Fruit fly (Drosophila melanogaster): ENCODE measurements around the gene CG18048.

CG18048 gene

DNA sequence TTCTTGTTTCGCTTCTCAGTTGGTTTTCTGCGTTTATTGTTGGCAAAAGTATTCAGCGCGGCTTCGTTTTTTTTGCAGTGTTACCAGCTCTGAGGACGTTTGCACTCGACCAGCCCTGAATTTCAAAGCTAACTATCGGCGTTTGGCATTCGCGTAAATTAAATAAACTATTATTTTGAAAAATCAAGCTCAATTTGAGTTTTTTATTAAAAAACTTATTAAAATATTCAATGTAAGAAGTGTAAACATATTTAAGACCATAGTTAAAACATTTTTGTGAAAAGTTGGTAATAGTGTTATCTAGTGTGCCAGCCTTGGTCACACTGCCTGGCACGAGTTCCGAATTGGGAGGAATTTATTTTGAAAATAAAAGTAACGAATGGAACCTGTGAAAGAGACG lies at the start of gene CG18048, which contains the start of gene SmD2:
TSS of gene CG18048 (plus strand) at position 298 of the 400 bp plus-strand sequence.
TSS of gene SmD2 (minus strand) at position 98 of the 400 bp plus-strand sequence.
- peak; percentile 43 for TF ChIP-seq CG17801 (GFP tag; optimal IDR thresholded peaks at IDR 0.05; ENCODE audit: partially characterized antibody)

DNA sequence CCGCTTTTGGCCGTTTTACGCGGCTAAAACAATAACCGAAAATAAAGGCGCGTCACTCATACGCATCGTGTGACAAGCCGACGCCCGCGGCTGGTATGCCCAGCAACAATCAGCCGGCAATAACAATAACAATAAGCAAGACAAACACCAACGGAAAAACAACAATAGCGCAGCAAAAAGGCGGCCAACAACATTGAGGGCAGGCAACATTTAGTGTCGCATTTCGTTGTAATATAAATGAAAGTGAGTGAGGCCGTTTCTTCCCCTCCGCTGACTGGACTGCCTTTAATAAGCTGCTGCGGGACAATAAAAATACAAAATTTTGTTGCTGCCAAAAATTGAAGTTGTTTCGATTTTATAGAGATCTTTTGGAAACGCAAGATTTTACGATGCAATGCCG lies 48.7 kb upstream of the CG18048 start:
- no peak for TF ChIP-seq CG17801 (GFP tag; optimal IDR thresholded peaks at IDR 0.05; ENCODE audit: partially characterized antibody)

DNA sequence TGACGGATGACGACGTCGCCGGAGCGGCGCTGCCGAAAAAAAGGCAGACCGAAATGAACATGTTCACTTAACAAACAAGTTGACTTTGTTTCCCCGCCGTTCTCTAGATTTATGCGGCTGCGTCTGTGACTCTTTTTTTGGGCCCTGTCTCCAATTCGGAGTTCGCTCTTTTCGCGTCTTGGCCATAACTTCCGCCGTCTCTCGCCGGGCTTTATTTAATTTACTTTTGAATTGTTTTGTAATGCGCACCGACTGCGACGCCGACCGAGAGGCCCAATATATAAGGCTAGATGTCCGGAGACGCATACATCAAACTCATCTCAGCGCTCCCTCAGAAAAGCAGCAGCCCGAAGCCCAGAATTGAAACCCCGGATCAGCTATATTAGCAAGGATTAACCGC lies 47.1 kb upstream of the CG18048 start, which contains the start of gene Osi14:
TSS of gene Osi14 (plus strand) at position 301 of the 400 bp plus-strand sequence.
- no peak for TF ChIP-seq CG17801 (GFP tag; optimal IDR thresholded peaks at IDR 0.05; ENCODE audit: partially characterized antibody)

DNA sequence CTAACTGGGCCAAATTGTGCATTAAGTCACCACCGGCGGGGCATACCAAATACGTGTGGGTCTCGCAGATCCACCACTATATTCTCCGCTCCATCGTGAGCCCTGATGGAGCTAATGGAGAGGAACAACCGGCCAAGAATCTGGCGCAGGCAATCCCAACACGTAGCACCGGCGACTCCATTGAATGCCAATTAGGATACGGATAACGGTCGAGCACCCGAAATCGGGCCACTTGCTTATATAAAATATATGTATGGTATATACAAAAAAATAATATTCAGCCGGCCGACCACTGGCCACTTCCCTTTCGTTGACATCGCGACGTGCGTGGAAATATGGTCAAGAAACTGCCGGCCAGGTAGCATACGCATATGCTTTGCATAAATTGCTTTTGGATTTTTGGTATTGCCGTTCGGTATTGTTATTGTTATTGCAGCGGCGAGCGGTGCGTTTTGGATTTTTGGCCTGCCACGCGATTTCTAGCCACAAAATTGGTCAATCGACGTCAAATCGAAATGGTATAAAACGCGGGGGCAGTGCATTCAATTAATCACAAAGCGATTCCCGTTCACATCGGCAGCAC lies 44.6 kb upstream of the CG18048 start, which contains the start of gene Osi15:
TSS of gene Osi15 (plus strand) at position 548 of the 583 bp plus-strand sequence.
- TF ChIP-seq CG17801 (GFP tag; optimal IDR thresholded peaks at IDR 0.05; ENCODE audit: partially characterized antibody), result no peak

DNA sequence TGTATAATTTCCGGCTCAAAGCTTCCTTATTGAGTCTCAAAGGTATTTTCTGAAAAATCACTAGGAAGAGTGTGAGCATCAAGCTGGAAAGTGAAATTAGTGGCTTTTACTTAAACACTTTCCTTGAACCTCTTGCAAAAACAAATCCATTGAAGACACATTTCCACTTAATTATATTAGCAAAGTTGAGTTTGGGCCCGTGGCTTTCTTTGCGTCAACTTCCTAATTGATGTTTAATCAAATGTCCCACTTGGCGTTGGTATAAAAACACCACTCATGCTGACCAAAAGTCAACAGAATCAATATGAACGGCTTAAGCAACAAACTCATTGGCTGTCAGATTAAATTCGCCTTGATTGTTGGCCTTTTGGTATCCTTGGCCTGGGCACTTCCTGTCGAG lies 42.2 kb upstream of the CG18048 start, which contains the start of gene CG46396:
TSS of gene CG46396 (plus strand) at position 301 of the 400 bp plus-strand sequence.
- no peak for TF ChIP-seq CG17801 (GFP tag; optimal IDR thresholded peaks at IDR 0.05; ENCODE audit: partially characterized antibody)

DNA sequence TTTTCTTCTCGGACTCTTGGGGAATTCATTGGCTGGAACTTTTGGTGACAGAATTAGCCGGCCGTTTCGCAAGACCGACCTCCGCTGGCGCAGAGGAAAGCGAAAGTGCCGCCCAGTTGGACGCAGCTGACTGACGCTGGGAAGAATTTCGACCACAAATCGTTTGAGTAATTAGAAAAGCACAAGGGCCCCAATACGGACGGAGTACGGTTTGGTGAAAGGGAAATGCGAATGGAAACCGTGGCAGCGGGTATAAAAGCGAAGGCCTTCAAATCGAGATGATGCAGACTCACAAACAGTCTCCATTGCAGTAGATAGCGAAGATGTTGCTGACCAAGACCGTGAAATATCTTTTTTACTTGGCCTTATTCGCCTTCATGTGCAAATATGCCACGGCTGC lies 41.0 kb upstream of the CG18048 start, which contains the start of gene Osi16:
TSS of gene Osi16 (plus strand) at position 301 of the 400 bp plus-strand sequence.
- no peak for TF ChIP-seq CG17801 (GFP tag; optimal IDR thresholded peaks at IDR 0.05; ENCODE audit: partially characterized antibody)

DNA sequence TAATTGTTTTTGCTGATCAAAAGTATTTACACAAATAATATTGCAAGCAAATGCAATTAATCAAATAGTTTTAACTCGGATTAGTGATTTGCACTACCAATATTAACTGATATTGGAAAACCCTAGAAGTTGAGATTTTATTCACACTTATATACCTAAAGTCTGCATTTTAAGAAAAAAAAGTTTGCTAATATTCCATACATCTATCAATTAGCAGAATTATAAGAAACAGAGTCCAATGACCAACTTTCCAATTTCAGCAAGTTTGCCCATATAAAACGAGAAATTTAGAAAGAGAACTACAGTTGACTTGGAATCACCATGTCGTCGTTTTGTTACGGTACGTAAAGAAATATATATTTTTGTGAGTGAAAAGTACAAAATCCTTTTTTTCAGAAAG lies 39.3 kb upstream of the CG18048 start, which contains the start of gene CG46026:
TSS of gene CG46026 (plus strand) at position 301 of the 400 bp plus-strand sequence.
- no peak for TF ChIP-seq CG17801 (GFP tag; optimal IDR thresholded peaks at IDR 0.05; ENCODE audit: partially characterized antibody)

DNA sequence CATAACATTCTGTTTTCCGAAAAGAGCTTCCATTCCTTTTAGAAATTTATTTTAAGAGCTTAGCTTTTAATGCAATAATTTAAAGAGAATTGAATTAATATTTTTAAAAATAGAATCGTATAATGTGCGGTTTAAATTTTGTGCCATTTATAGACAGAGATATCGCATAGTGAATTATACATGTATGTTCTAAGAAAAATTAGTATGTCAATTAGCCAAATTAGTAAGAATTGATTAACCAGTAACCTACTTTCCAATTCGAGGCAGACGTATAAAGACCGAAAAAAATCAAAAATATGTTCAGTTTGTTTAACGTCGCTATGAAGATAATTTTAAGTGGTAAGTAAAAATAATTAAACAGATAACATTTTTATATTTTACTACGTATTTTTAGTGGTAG lies 36.2 kb upstream of the CG18048 start, which contains the start of gene CG31560:
TSS of gene CG31560 (plus strand) at position 301 of the 400 bp plus-strand sequence.
- no peak for TF ChIP-seq CG17801 (GFP tag; optimal IDR thresholded peaks at IDR 0.05; ENCODE audit: partially characterized antibody)

DNA sequence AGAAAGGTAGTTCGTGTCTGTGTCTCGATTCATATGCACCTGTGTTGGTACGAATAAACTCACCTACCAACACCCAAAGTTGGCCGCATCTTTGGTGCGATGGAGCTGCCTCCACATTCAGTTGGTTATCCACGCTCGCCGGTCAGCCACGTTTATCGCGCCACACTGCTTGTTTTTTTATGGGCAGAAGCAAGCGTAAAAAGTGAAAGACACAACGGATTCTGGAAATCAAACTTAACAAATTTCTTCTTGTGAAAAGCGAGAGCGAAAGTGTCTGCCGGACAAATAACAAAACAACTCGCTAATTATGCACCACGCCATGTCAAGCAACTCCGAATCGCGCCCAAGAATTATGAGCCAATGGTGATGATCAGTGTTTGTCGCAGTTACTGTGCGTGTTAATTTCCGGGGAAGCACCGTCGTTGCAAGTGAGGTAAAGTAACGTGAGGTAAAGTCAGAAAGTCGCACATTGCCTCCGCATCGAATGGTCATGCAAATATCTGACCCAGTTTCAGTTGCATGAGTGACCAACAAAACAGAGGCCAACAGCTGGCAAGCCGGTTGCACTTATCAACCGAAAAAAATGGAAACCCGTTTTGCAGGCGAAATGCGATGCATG lies 34.2 kb upstream of the CG18048 start, which contains the start of gene Osi17:
TSS of gene Osi17 (plus strand) at position 132 of the 619 bp plus-strand sequence.
- no peak for TF ChIP-seq CG17801 (GFP tag; optimal IDR thresholded peaks at IDR 0.05; ENCODE audit: partially characterized antibody)

DNA sequence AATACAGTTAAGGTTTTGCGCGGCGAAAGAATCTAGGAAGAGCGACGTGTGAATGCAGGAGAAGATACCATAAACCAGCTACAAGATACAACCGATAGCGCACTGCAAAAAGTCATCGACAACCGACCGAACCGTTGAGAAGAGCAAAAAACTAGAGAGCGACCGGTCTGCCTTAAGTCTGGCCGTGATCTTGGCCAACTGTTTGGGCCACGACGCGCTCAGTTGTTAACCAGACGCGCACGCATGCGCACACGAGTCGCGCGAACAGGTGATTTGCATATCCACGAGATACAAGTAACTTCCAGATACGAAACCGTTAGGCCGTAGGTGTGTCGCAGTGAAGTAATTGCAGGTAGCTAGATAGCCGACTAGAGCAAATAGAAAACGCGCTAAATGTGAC lies 30.8 kb upstream of the CG18048 start:
- TF ChIP-seq CG17801 (GFP tag; optimal IDR thresholded peaks at IDR 0.05; ENCODE audit: partially characterized antibody), result no peak

DNA sequence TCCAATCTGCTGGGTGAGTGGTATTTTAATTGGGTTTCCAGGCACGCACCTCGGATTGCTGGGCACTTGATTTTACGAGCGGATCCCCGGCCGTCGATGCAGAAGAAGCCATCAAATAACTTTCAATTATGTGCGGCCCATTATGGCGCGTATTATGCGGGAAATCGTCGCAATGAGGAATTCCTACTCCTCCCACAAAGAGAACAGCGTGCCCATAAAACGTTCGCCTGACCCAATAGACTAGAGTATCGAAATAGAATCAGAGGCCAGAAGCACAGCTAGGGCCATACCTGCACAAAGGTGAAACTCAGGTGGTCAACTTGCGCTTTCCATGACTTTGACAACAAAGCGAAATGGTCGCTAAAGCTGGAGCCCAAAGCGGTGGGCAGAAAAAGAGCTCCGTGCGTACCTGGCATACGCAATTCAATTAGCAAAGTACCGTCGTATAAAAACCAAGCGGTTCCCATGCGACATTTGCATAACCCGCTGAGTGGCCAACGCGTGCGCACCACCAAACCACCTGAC lies 16.1 kb upstream of the CG18048 start, which contains the start of gene Osi18:
TSS of gene Osi18 (plus strand) at position 475 of the 525 bp plus-strand sequence.
- no peak for TF ChIP-seq CG17801 (GFP tag; optimal IDR thresholded peaks at IDR 0.05; ENCODE audit: partially characterized antibody)

DNA sequence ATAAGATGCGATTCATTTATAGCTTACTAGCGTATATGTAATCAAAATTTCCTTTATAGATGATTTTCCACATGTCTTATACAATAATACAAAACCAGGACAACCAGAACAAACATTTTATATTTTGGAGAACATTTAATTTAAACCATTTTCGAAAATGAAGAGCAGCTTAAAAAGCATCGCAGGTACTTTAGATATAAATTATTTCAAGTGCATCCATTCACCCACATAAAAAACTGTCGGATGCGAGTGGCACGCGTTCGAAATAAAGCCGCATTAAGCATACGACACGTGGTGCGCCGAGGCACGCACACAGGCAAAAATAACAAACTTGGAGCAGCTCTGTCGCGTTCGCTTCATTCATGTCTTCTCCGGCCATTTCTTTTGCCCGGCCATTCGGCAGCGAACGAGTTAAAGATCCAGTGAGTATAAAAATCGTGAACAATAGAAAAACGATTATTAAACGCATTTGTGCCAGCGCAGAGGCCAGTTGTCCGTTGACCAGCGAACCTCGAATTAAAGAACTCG lies 10.9 kb upstream of the CG18048 start, which contains the start of gene Osi19:
TSS of gene Osi19 (plus strand) at position 457 of the 528 bp plus-strand sequence.
- no peak for TF ChIP-seq CG17801 (GFP tag; optimal IDR thresholded peaks at IDR 0.05; ENCODE audit: partially characterized antibody)

DNA sequence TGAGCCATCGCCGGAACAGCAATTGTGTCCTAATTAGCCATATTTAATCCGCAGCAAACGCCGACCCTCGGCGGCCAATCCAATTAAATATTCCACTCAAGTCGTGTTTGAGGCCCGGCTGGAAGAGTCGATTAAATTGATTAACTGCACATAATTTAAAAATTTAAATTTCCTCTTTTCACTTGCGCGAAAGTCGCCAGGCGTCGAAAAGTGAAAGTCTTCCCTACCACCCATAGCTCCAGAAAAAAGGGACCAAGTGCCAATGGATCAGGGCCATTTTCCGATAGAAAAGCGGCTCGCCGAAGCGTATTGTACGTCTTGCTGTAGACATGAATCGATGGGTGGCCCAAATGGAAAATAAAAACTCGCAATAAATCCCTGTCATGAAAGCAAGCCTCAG lies 8.5 kb upstream of the CG18048 start:
- TF ChIP-seq CG17801 (GFP tag; optimal IDR thresholded peaks at IDR 0.05; ENCODE audit: partially characterized antibody), result no peak

DNA sequence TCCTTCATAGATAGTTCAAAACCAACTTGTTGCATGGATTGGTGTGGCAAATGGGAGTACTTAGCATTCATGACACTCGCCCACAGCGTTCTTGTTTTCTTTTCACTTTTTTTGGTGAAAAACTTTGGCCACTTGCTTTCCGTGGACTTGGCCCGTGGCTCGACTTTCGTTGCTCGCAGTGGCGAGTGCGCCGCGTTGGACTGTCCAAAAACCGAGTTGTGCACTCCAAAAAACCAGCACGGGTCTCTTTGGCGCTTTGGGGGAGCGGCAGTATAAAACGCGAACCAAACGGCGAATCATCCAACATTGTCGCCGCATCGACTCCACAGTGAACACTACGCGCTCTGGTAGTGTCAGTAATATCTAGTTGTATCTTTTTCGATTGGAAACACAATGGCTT lies 6.1 kb upstream of the CG18048 start, which contains the start of gene Osi20:
TSS of gene Osi20 (plus strand) at position 301 of the 400 bp plus-strand sequence.
- TF ChIP-seq CG17801 (GFP tag; optimal IDR thresholded peaks at IDR 0.05; ENCODE audit: partially characterized antibody), result no peak

DNA sequence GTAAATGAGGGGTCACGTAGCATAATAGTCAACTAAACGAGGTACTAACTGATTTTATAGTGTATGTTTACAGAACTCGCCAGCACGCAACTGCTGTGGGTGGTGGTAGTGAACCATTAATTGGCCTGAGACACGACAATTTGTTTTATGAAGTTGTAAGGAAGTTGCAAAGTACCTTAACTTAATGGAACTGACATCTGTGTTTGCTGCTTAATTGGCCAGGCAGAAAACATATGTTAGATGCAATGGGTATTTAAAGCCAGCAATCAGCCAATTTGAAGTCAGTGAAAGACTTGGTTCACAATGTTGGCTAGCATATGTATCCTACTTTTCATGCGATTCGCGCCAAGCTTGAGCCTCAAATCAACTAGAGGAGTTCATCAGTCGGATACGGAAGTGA lies 4.2 kb upstream of the CG18048 start, which contains the start of gene CG17917:
TSS of gene CG17917 (plus strand) at position 301 of the 400 bp plus-strand sequence.
- no peak for TF ChIP-seq CG17801 (GFP tag; optimal IDR thresholded peaks at IDR 0.05; ENCODE audit: partially characterized antibody)

All from ovary, adult (tissue).